Worm (Caenorhabditis elegans): ENCODE data around the gene srz-75.

srz-75 gene

DNA sequence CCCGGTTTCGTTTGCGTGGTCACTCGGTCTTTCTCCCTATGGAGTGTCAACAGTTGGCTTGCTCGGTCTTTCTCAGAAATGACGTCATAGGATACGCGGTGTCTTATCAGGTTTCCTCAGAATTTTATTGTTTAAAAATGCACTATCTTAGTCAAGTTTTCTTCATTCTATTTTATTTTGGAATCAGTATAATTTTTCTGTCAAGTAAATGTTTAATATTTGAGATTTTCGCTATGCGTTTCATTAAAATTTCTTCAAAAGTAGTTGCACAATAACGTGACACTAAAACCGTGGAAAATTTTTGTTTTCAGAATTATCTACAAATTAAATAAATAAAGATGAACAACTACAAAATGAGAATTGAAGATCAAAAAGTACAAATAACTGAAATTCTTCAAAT is 33.3 kb downstream of the srz-75 start, which contains the start of gene hlh-31:
Gene hlh-31, plus strand, starts transcription at position 301 of the 400 bp plus-strand sequence.
- TF ChIP-seq klf-2 (GFP tag; conservative IDR thresholded peaks at IDR 0.05) = no peak
- TF ChIP-seq tab-1 (GFP tag; IDR thresholded peaks at IDR 0.05) = no peak
- TF ChIP-seq med-1 (GFP tag; optimal IDR thresholded peaks at IDR 0.05; ENCODE audit: insufficient read depth) = no peak
- TF ChIP-seq flt-1 (GFP tag; IDR thresholded peaks at IDR 0.05) = no peak
- TF ChIP-seq ztf-29 (GFP tag; IDR thresholded peaks at IDR 0.05) = no peak
- TF ChIP-seq ztf-23 (GFP tag; IDR thresholded peaks at IDR 0.05) = no peak
- no peak for TF ChIP-seq cog-1 (tag; optimal IDR thresholded peaks at IDR 0.05)
- TF ChIP-seq T22C8.4 (GFP tag; IDR thresholded peaks at IDR 0.05) = no peak
- no peak for TF ChIP-seq ref-1 (GFP tag; conservative IDR thresholded peaks at IDR 0.05)

DNA sequence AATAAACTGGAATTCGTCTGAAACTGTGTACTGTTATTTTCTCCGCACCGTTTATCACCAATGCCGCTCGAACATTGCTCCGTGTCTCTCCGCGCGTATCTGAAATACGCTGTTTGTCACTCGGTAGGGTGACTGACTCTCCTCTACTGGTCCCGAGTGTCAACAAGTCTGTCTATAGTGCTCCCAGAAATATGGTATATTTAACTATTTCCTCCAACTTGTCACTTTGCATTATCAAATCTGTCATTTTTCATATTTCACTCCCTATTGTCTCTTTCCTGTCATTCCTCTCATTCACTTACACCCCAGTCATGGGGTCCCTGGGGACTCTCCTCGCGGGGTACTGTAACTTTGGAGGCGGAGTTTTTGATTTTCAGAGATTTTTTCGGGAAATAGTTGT is 36.2 kb downstream of the srz-75 start, which contains the start of gene hlh-17:
Gene hlh-17, plus strand, starts transcription at position 301 of the 400 bp plus-strand sequence.
- no peak for TF ChIP-seq med-1 (GFP tag; optimal IDR thresholded peaks at IDR 0.05; ENCODE audit: insufficient read depth)
- TF ChIP-seq ztf-23 (GFP tag; IDR thresholded peaks at IDR 0.05) = no peak
- TF ChIP-seq ref-1 (GFP tag; conservative IDR thresholded peaks at IDR 0.05) = no peak
- TF ChIP-seq T22C8.4 (GFP tag; IDR thresholded peaks at IDR 0.05) = no peak
- TF ChIP-seq ztf-29 (GFP tag; IDR thresholded peaks at IDR 0.05) = no peak
- TF ChIP-seq klf-2 (GFP tag; conservative IDR thresholded peaks at IDR 0.05) = no peak
- TF ChIP-seq tab-1 (GFP tag; IDR thresholded peaks at IDR 0.05) = no peak
- no peak for TF ChIP-seq flt-1 (GFP tag; IDR thresholded peaks at IDR 0.05)
- TF ChIP-seq cog-1 (tag; optimal IDR thresholded peaks at IDR 0.05) = no peak

DNA sequence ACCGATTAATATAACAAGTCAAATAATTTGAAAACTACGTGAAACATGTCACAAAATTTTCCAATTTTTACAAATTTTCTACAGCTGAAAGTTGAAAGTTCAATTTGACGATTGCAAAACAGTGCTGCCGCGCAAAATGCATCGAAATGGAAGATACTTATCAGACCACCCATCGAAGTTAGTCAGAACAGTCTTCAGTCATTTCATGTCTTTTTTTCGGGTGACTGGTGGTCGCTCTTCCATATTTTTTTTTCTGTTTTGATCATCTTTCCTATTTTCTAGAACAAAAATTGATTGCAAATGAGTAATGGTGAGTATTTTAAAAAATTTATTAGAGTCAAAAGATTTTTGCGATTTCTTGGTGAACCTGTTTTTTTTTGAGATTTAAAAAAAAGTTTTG is 43.5 kb downstream of the srz-75 start, which contains the start of gene F38C2.1:
Gene F38C2.1, plus strand, starts transcription at position 301 of the 400 bp plus-strand sequence.
- TF ChIP-seq ztf-29 (GFP tag; IDR thresholded peaks at IDR 0.05) (no peak), ref-1 (GFP tag; conservative IDR thresholded peaks at IDR 0.05) (no peak), med-1 (GFP tag; optimal IDR thresholded peaks at IDR 0.05; ENCODE audit: insufficient read depth) (no peak), flt-1 (GFP tag; IDR thresholded peaks at IDR 0.05) (no peak), klf-2 (GFP tag; conservative IDR thresholded peaks at IDR 0.05) (no peak), tab-1 (GFP tag; IDR thresholded peaks at IDR 0.05) (no peak), cog-1 (tag; optimal IDR thresholded peaks at IDR 0.05) (no peak), T22C8.4 (GFP tag; IDR thresholded peaks at IDR 0.05) (no peak), ztf-23 (GFP tag; IDR thresholded peaks at IDR 0.05) (no peak)

DNA sequence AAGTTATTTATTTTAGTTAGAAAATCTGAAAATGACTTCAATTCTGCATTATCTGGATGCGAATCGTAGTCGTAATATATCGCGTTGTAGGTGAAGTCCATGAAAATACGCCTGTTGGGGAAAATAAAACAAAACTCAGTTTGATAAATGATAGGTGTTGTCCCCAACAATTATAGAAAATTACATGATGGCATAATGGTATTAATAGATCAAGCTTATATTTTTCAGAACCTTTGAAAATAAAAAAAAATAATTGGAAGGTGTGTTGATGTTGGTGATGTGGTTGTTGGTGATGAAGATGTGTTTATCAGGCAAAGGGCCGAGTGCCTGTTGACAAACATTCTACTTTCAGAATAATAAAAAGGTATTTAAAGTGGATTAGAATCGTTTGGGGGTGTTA is 52.1 kb downstream of the srz-75 start, which contains the start of gene srw-61:
Gene srw-61, minus strand, starts transcription at position 101 of the 400 bp plus-strand sequence.
- no peak for TF ChIP-seq tab-1 (GFP tag; IDR thresholded peaks at IDR 0.05)
- no peak for TF ChIP-seq med-1 (GFP tag; optimal IDR thresholded peaks at IDR 0.05; ENCODE audit: insufficient read depth)
- TF ChIP-seq flt-1 (GFP tag; IDR thresholded peaks at IDR 0.05) = no peak
- TF ChIP-seq T22C8.4 (GFP tag; IDR thresholded peaks at IDR 0.05) = no peak
- TF ChIP-seq ztf-29 (GFP tag; IDR thresholded peaks at IDR 0.05) = no peak
- no peak for TF ChIP-seq ztf-23 (GFP tag; IDR thresholded peaks at IDR 0.05)

DNA sequence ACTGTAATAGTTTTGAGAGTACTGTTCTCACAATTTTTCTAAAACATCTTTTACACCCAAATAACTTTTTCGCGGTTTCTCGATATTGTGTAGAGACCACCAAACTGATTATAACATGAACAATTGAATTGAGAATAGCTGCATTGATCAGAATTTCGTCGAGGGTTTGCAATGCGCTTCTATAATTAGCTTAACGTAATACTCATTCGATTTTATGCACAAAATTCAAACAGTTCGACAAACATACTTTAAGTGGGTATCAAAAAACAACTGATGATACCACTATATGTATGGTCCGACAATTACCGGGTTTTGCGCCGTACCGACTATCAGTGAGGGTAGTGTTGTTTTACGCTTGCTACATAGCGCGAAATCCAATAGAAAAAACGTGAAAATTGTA is 53.8 kb downstream of the srz-75 start:
- TF ChIP-seq cog-1 (tag; optimal IDR thresholded peaks at IDR 0.05) (no peak), klf-2 (GFP tag; conservative IDR thresholded peaks at IDR 0.05) (no peak), flt-1 (GFP tag; IDR thresholded peaks at IDR 0.05) (no peak), T22C8.4 (GFP tag; IDR thresholded peaks at IDR 0.05) (no peak), ztf-29 (GFP tag; IDR thresholded peaks at IDR 0.05) (no peak), tab-1 (GFP tag; IDR thresholded peaks at IDR 0.05) (no peak), ref-1 (GFP tag; conservative IDR thresholded peaks at IDR 0.05) (no peak), ztf-23 (GFP tag; IDR thresholded peaks at IDR 0.05) (no peak), med-1 (GFP tag; optimal IDR thresholded peaks at IDR 0.05; ENCODE audit: insufficient read depth) (no peak)

All from whole organism, midembryonic.